Worm (Caenorhabditis elegans): ENCODE measurements around the gene cdc-14.
"Not testable (repeated sequence)": the region's sequence is repeated elsewhere in the genome, so short reads cannot be mapped to it uniquely, and the experiment has no call there.

ce11 chrII:5540113-5540512, 53.1 kb downstream of the cdc-14 start, which contains the start of gene hlh-27:
- TF ChIP-seq nhr-12 (tag; optimal IDR thresholded peaks at IDR 0.05); elt-1 (tag; optimal IDR thresholded peaks at IDR 0.05; ENCODE audit: borderline replicate concordance, insufficient read depth); drap-1 (GFP tag; optimal IDR thresholded peaks at IDR 0.05); nhr-76 (tag; optimal IDR thresholded peaks at IDR 0.05); flh-1 (GFP tag; optimal IDR thresholded peaks at IDR 0.05); lsy-2 (tag; optimal IDR thresholded peaks at IDR 0.05); snpc-4 (tag; optimal IDR thresholded peaks at IDR 0.05); unc-39 (tag; optimal IDR thresholded peaks at IDR 0.05); elt-3 (tag; optimal IDR thresholded peaks at IDR 0.05); sptf-1 (tag; optimal IDR thresholded peaks at IDR 0.05); nhr-237 (tag; optimal IDR thresholded peaks at IDR 0.05); tbx-8 (GFP tag; optimal IDR thresholded peaks at IDR 0.05); ztf-11 (tag; optimal IDR thresholded peaks at IDR 0.05); nhr-28 (tag; optimal IDR thresholded peaks at IDR 0.05): not testable (repeated sequence)
